Worm (Caenorhabditis elegans) whole organism, midembryonic: ENCODE data around the gene octr-1.

ENCODE experiments used
- T22C8.4 ChIP-seq: fragments of 200-800 bp; sonication (Bioruptor generic); IDR thresholded peaks from 2 replicates; pipeline ENCODE4 v1.3.6; 2022; ENCODE audit warnings: missing genetic modification characterization, missing compliant biosample characterization
- cog-1 ChIP-seq: sonication (generic microtip); optimal IDR thresholded peaks from 2 replicates; lab custom pipeline; 2016; ENCODE audit warnings: missing genetic modification characterization, missing compliant biosample characterization
- flt-1 ChIP-seq: fragments of 200-800 bp; sonication (Bioruptor generic); IDR thresholded peaks from 2 replicates; pipeline ENCODE4 v1.3.6; 2022; ENCODE audit warnings: missing genetic modification characterization, missing compliant biosample characterization
- klf-2 ChIP-seq: fragments of 200-800 bp; sonication (Bioruptor generic); conservative IDR thresholded peaks from 2 replicates; pipeline ENCODE4 v1.3.6; 2022; ENCODE audit warnings: missing genetic modification reagents, missing genetic modification characterization, missing compliant biosample characterization
- med-1 ChIP-seq: sonication (generic microtip); optimal IDR thresholded peaks from 2 replicates; lab custom pipeline; 2017; ENCODE audit warnings: missing genetic modification characterization, mild to moderate bottlenecking, missing compliant biosample characterization, antibody characterized with exemption, missing genetic modification reagents; ENCODE audit not compliant: insufficient read depth
- ref-1 ChIP-seq: fragments of 200-800 bp; sonication (Bioruptor generic); conservative IDR thresholded peaks from 2 replicates; pipeline ENCODE4 v1.3.6; 2022; ENCODE audit warnings: missing genetic modification reagents, missing genetic modification characterization, missing compliant biosample characterization
- ztf-29 ChIP-seq: fragments of 200-800 bp; sonication (Bioruptor generic); IDR thresholded peaks from 2 replicates; pipeline ENCODE4 v1.3.6; 2022; ENCODE audit warnings: missing genetic modification reagents, missing genetic modification characterization, missing compliant biosample characterization

DNA sequence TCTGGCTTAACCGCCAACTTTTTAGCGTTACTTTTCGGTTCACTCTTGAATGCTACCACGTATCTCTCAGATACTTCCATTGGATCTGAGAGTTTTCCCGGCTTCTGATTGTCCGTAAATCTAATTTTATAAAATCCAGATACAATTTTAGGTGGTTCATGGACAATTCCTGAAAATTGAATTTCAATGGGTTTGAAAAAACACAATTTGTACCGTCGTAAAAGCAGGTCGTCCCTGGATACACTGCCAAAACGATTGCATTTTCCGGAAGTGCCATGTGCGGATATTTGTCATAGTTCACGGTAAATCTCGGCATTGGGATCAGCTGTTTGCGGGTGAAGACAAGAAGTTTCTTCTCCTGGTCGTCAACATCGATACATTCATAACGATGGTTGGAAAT, 28.5 kb upstream of the octr-1 start:
- TF ChIP-seq flt-1 (GFP tag; lab: Robert Waterston, UW) (no peak), ztf-29 (no peak), T22C8.4 (GFP tag; lab: Robert Waterston, UW) (no peak), klf-2 (GFP tag; lab: Robert Waterston, UW) (no peak), med-1 (GFP tag; lab: Kevin White, UChicago) (no peak), cog-1 (tag; lab: Kevin White, UChicago) (no peak), ref-1 (GFP tag; lab: Robert Waterston, UW) (no peak)
